Fruit fly (Drosophila melanogaster): ENCODE results near the gene Trs20.

DNA sequence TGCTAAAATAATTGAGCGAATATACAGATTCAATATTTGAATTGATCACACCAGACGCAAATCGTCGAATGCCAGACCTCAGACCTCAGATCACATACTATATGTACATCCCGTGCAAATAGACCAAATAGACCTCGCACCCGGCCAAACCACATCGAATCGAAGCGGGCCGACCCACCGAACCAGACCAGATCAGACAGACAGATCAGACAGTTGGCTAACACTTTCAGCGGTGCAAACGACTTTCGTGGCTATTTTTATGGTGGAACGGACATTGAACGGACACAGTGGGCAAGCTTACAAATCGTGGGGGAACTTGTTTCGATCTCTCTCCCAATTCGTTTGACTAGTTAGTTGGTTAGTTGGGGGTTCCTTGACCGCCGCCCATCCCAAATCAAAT is 20.3 kb upstream of the Trs20 start:
- no peak for TF ChIP-seq CG33017 (tag; optimal IDR thresholded peaks at IDR 0.05)
- no peak for TF ChIP-seq CG12768 (GFP tag; optimal IDR thresholded peaks at IDR 0.05)
- no peak for TF ChIP-seq pad (GFP tag; optimal IDR thresholded peaks at IDR 0.05)
- no peak for TF ChIP-seq CG7045 (GFP tag; optimal IDR thresholded peaks at IDR 0.05)
- no peak for TF ChIP-seq Crg-1 (GFP tag; optimal IDR thresholded peaks at IDR 0.05)
- no peak for TF ChIP-seq kay (GFP tag; ENCODE audit: borderline replicate concordance)
- TF ChIP-seq bab1 (GFP tag; optimal IDR thresholded peaks at IDR 0.05) = no peak
